Worm (Caenorhabditis elegans): ENCODE results near the gene T14G8.6.

Gene T14G8.6

ce11 chrX:12875649-12876048, 13.0 kb upstream of the T14G8.6 start (continued):
- no peak for TF ChIP-seq ceh-32 (tag; optimal IDR thresholded peaks at IDR 0.05; ENCODE audit: poor library complexity)
- TF ChIP-seq arid-1 (GFP tag; conservative IDR thresholded peaks at IDR 0.05), result no peak
- no peak for TF ChIP-seq spr-1 (tag; optimal IDR thresholded peaks at IDR 0.05)
- no peak for TF ChIP-seq nhr-77 (tag; optimal IDR thresholded peaks at IDR 0.05)
- no peak for TF ChIP-seq zfp-3 (GFP tag; conservative IDR thresholded peaks at IDR 0.05)
- no peak for TF ChIP-seq nhr-11 (tag; optimal IDR thresholded peaks at IDR 0.05)
- no peak for TF ChIP-seq nhr-10 (tag; optimal IDR thresholded peaks at IDR 0.05)
- no peak for TF ChIP-seq hmg-1.1 (GFP tag; IDR thresholded peaks at IDR 0.05)
- no peak for TF ChIP-seq lir-3 (tag; optimal IDR thresholded peaks at IDR 0.05)
- no peak for TF ChIP-seq ceh-62 (tag; optimal IDR thresholded peaks at IDR 0.05)
- peak in 1 of 2 experiments; percentile 71 for TF ChIP-seq unc-62 (GFP tag; optimal IDR thresholded peaks at IDR 0.05 in 1 of 2)
- no peak for TF ChIP-seq unc-62 (tag; optimal IDR thresholded peaks at IDR 0.05)
- TF ChIP-seq lim-7 (GFP tag; IDR thresholded peaks at IDR 0.05), result no peak
- TF ChIP-seq zip-11 (GFP tag; IDR thresholded peaks at IDR 0.05), result no peak
- TF ChIP-seq hif-1 (tag; optimal IDR thresholded peaks at IDR 0.05), result peak in 1 of 2 experiments; percentile 33
- no peak for TF ChIP-seq F10B5.3 (tag; optimal IDR thresholded peaks at IDR 0.05)
- TF ChIP-seq hlh-11 (tag; optimal IDR thresholded peaks at IDR 0.05), result peak; percentile 40
- no peak for TF ChIP-seq tag-97 (GFP tag; IDR thresholded peaks at IDR 0.05)
- TF ChIP-seq nhr-25 (tag; optimal IDR thresholded peaks at IDR 0.05; ENCODE audit: borderline replicate concordance, insufficient read depth), result no peak
- no peak for TF ChIP-seq vab-7 (GFP tag; IDR thresholded peaks at IDR 0.05)
- TF ChIP-seq zag-1 (tag; optimal IDR thresholded peaks at IDR 0.05), result no peak
- TF ChIP-seq duxl-1 (tag; optimal IDR thresholded peaks at IDR 0.05; ENCODE audit: poor library complexity), result no peak
- TF ChIP-seq ZK546.5 (tag; optimal IDR thresholded peaks at IDR 0.05), result no peak
- TF ChIP-seq aly-2 (tag; optimal IDR thresholded peaks at IDR 0.05), result no peak

DNA sequence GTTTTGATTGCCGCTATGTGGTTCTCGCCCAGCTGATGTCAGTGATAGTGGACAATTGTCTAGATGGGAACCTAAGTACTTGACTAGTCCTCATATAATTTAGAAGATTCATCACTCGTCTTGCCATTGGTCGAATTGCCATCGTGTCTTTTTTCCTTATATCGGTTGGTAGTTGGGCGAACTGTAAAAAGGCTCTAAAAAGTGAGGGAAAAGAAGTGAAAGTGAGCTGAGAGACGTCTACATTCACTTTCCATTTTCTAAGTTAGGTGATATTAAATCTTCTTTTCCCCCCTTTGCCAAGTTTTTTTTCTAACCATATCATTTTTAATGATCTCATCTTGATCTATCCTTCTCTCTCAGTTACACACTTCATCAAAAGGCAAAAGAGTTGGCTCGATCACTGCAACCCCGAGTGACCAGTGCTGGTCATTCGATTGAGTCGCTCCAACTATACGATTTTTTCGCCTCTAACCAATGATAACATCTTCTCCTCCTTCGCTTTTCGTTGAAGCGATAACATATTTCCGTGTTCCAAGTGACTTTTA, 12.2 kb upstream of the T14G8.6 start:
- TF ChIP-seq Y5F2A.4 (GFP tag; optimal IDR thresholded peaks at IDR 0.05) (no peak), dmd-6 (GFP tag; IDR thresholded peaks at IDR 0.05) (peak; percentile 33; the same call in 1 of the 2 replicates), nhr-111 (GFP tag; optimal IDR thresholded peaks at IDR 0.05) (no peak), pqm-1 (tag; optimal IDR thresholded peaks at IDR 0.05) (peak; percentile 12), mxl-3 (GFP tag; optimal IDR thresholded peaks at IDR 0.05) (peak; percentile 17), unc-62 (GFP tag; optimal IDR thresholded peaks at IDR 0.05 in 1 of 2) (no peak), unc-62 (tag; optimal IDR thresholded peaks at IDR 0.05) (no peak), zfp-3 (GFP tag; conservative IDR thresholded peaks at IDR 0.05) (no peak)

DNA sequence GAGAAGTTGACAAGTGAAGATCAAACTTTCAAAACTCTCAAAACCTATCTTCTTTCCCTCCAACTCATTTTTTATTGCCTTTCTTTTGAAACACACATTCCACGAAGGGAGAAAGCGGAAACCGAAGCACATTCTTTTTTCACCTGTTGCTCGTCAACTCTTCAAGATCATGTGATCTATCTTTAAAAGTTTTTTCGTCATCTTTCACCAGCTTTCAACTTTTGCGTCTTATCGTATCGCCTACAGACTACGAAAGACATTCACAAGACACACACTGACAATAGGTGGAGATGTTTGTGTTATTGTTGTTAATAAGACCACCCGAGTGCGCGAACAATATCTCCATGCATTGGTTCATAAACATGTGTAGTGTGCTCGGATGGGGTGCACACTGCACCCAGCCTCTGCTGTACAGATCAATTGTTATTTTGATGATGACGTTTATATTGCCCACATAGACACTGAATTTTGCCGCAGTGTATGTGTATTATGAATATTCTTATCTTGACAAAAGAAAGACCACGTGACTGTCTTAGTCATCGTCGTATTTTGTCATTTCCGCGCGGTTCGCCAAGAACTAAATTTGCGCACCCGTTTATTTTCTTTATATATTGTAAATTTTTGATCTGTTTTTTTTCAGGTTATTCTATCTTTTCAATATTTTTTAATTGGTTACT, 11.2 kb upstream of the T14G8.6 start:
- TF ChIP-seq lir-3 (tag; optimal IDR thresholded peaks at IDR 0.05) (no peak), D1046.2 (GFP tag; IDR thresholded peaks at IDR 0.05) (no peak), snpc-1.2 (GFP tag; IDR thresholded peaks at IDR 0.05) (no peak), aha-1 (tag) (peak; percentile 78), gei-8 (GFP tag; optimal IDR thresholded peaks at IDR 0.05) (no peak), nhr-25 (tag; optimal IDR thresholded peaks at IDR 0.05; ENCODE audit: borderline replicate concordance, insufficient read depth) (no peak), spr-3 (GFP tag; optimal IDR thresholded peaks at IDR 0.05) (no peak), nhr-76 (tag; optimal IDR thresholded peaks at IDR 0.05) (no peak), nhr-111 (GFP tag; optimal IDR thresholded peaks at IDR 0.05) (no peak), zfp-2 (tag; optimal IDR thresholded peaks at IDR 0.05) (no peak), ceh-62 (tag; optimal IDR thresholded peaks at IDR 0.05) (no peak), nhr-77 (tag; optimal IDR thresholded peaks at IDR 0.05) (peak; percentile 9), skn-1 (tag; optimal IDR thresholded peaks at IDR 0.05) (no peak), php-3 (GFP tag; IDR thresholded peaks at IDR 0.05) (no peak), daf-12 (tag; optimal IDR thresholded peaks at IDR 0.05) (no peak), hlh-30 (tag; optimal IDR thresholded peaks at IDR 0.05; ENCODE audit: insufficient read depth) (peak; percentile 68), F49E8.2 (tag; optimal IDR thresholded peaks at IDR 0.05; ENCODE audit: borderline replicate concordance) (no peak), ZK337.2 (GFP tag; IDR thresholded peaks at IDR 0.05) (no peak), rbr-2 (tag; optimal IDR thresholded peaks at IDR 0.05) (no peak), ceh-82 (tag; optimal IDR thresholded peaks at IDR 0.05) (no peak), ceh-32 (tag; optimal IDR thresholded peaks at IDR 0.05; ENCODE audit: poor library complexity) (no peak), saeg-2 (GFP tag; IDR thresholded peaks at IDR 0.05) (no peak), nhr-10 (tag; optimal IDR thresholded peaks at IDR 0.05) (no peak), Y5F2A.4 (GFP tag; optimal IDR thresholded peaks at IDR 0.05) (no peak), vab-7 (GFP tag; IDR thresholded peaks at IDR 0.05) (no peak), arid-1 (GFP tag; conservative IDR thresholded peaks at IDR 0.05) (no peak), ZK546.5 (tag; optimal IDR thresholded peaks at IDR 0.05) (no peak), F37D6.2 (tag; optimal IDR thresholded peaks at IDR 0.05) (no peak)
